Worm (Caenorhabditis elegans): ENCODE results near the gene icln-1.
A peak's percentile ranks its signal among the peaks of the same experiment; 100 is the strongest.

The icln-1 gene

ce11 chrIV:9098942-9099341, 3.5 kb upstream of the icln-1 start, which contains the start of gene gldi-10:
Gene gldi-10, plus strand, starts transcription at chrIV:9099242.
- TF ChIP-seq unc-62 (GFP tag; optimal IDR thresholded peaks at IDR 0.05) (no peak), blmp-1 (tag; optimal IDR thresholded peaks at IDR 0.05) (no peak), sptf-1 (tag; optimal IDR thresholded peaks at IDR 0.05) (no peak), flh-1 (GFP tag; optimal IDR thresholded peaks at IDR 0.05) (no peak), bed-3 (GFP tag; optimal IDR thresholded peaks at IDR 0.05) (no peak), sem-2 (GFP tag; optimal IDR thresholded peaks at IDR 0.05) (no peak), elt-3 (tag; optimal IDR thresholded peaks at IDR 0.05) (no peak), hlh-1 (tag; optimal IDR thresholded peaks at IDR 0.05) (no peak), mls-2 (tag; optimal IDR thresholded peaks at IDR 0.05) (no peak), M03D4.4 (tag; optimal IDR thresholded peaks at IDR 0.05) (no peak), nhr-76 (tag; optimal IDR thresholded peaks at IDR 0.05) (no peak)

ce11 chrIV:9096160-9096879, 867 bp upstream of the icln-1 start, which contains the start of the genes znf-706 and cpna-3:
Gene znf-706, minus strand, starts transcription at chrIV:9096231.
Gene cpna-3, plus strand, starts transcription at chrIV:9096842.
- peak; percentile 3 for TF ChIP-seq hlh-1 (tag; optimal IDR thresholded peaks at IDR 0.05)
- TF ChIP-seq zip-8 (tag; optimal IDR thresholded peaks at IDR 0.05), result no peak
- TF ChIP-seq snpc-4 (tag; optimal IDR thresholded peaks at IDR 0.05), result no peak
- TF ChIP-seq lin-32 (GFP tag; optimal IDR thresholded peaks at IDR 0.05), result no peak
- TF ChIP-seq unc-39 (tag; optimal IDR thresholded peaks at IDR 0.05), result no peak
- TF ChIP-seq lin-13 (tag; optimal IDR thresholded peaks at IDR 0.05), result no peak
- TF ChIP-seq flh-1 (GFP tag; optimal IDR thresholded peaks at IDR 0.05), result no peak
- no peak for TF ChIP-seq mls-2 (tag; optimal IDR thresholded peaks at IDR 0.05)
- TF ChIP-seq unc-62 (GFP tag; optimal IDR thresholded peaks at IDR 0.05), result no peak
- TF ChIP-seq unc-120 (tag; optimal IDR thresholded peaks at IDR 0.05; ENCODE audit: poor library complexity, severe bottlenecking), result peak; percentile 4
- TF ChIP-seq ceh-39 (tag; optimal IDR thresholded peaks at IDR 0.05), result no peak
- no peak for TF ChIP-seq nhr-28 (tag; optimal IDR thresholded peaks at IDR 0.05)
- TF ChIP-seq elt-1 (tag; optimal IDR thresholded peaks at IDR 0.05; ENCODE audit: borderline replicate concordance, insufficient read depth), result no peak
- no peak for TF ChIP-seq elt-3 (tag; optimal IDR thresholded peaks at IDR 0.05)
- TF ChIP-seq M03D4.4 (tag; optimal IDR thresholded peaks at IDR 0.05), result no peak
- no peak for TF ChIP-seq cnd-1 (tag; optimal IDR thresholded peaks at IDR 0.05)
- no peak for TF ChIP-seq nhr-12 (tag; optimal IDR thresholded peaks at IDR 0.05)
- TF ChIP-seq bed-3 (GFP tag; optimal IDR thresholded peaks at IDR 0.05), result no peak
- TF ChIP-seq ces-1 (GFP tag; optimal IDR thresholded peaks at IDR 0.05), result peak; percentile 7
- no peak for TF ChIP-seq ceh-43 (GFP tag; optimal IDR thresholded peaks at IDR 0.05)
- TF ChIP-seq nhr-76 (tag; optimal IDR thresholded peaks at IDR 0.05), result no peak
- no peak for TF ChIP-seq pha-4 (tag; optimal IDR thresholded peaks at IDR 0.05)
- TF ChIP-seq mab-5 (tag; optimal IDR thresholded peaks at IDR 0.05), result no peak
- no peak for TF ChIP-seq nhr-237 (tag; optimal IDR thresholded peaks at IDR 0.05)
- no peak for TF ChIP-seq sptf-1 (tag; optimal IDR thresholded peaks at IDR 0.05)
- TF ChIP-seq ham-2 (GFP tag; optimal IDR thresholded peaks at IDR 0.05), result no peak
- TF ChIP-seq lsy-2 (tag; optimal IDR thresholded peaks at IDR 0.05), result no peak

- TF ChIP-seq unc-120 (tag; optimal IDR thresholded peaks at IDR 0.05; ENCODE audit: poor library complexity, severe bottlenecking) (no peak), bed-3 (GFP tag; optimal IDR thresholded peaks at IDR 0.05) (no peak), blmp-1 (tag; optimal IDR thresholded peaks at IDR 0.05) (no peak), ces-1 (GFP tag; optimal IDR thresholded peaks at IDR 0.05) (no peak), nhr-76 (tag; optimal IDR thresholded peaks at IDR 0.05) (no peak), elt-3 (tag; optimal IDR thresholded peaks at IDR 0.05) (no peak), nhr-12 (tag; optimal IDR thresholded peaks at IDR 0.05) (no peak), flh-1 (GFP tag; optimal IDR thresholded peaks at IDR 0.05) (no peak), nhr-237 (tag; optimal IDR thresholded peaks at IDR 0.05) (no peak), elt-1 (tag; optimal IDR thresholded peaks at IDR 0.05; ENCODE audit: borderline replicate concordance, insufficient read depth) (no peak)
Measured at ce11 chrIV:9094356-9094755, 1.1 kb downstream of the icln-1 start, which contains the start of gene mrpl-42. Gene mrpl-42, minus strand, starts transcription at chrIV:9094456.

- TF ChIP-seq lsy-2 (tag; optimal IDR thresholded peaks at IDR 0.05), result no peak
- no peak for TF ChIP-seq sptf-1 (tag; optimal IDR thresholded peaks at IDR 0.05)
- TF ChIP-seq mab-5 (tag; optimal IDR thresholded peaks at IDR 0.05), result no peak
- TF ChIP-seq cnd-1 (tag; optimal IDR thresholded peaks at IDR 0.05), result no peak
- no peak for TF ChIP-seq elt-1 (tag; optimal IDR thresholded peaks at IDR 0.05; ENCODE audit: borderline replicate concordance, insufficient read depth)
- no peak for TF ChIP-seq ham-2 (GFP tag; optimal IDR thresholded peaks at IDR 0.05)
- TF ChIP-seq ztf-11 (tag; optimal IDR thresholded peaks at IDR 0.05), result no peak
- TF ChIP-seq sem-2 (GFP tag; optimal IDR thresholded peaks at IDR 0.05), result no peak
- TF ChIP-seq nhr-76 (tag; optimal IDR thresholded peaks at IDR 0.05), result no peak
- TF ChIP-seq snpc-4 (tag; optimal IDR thresholded peaks at IDR 0.05), result no peak
- TF ChIP-seq elt-3 (tag; optimal IDR thresholded peaks at IDR 0.05), result no peak
- no peak for TF ChIP-seq mls-2 (tag; optimal IDR thresholded peaks at IDR 0.05)
- no peak for TF ChIP-seq mep-1 (tag; optimal IDR thresholded peaks at IDR 0.05)
Measured at ce11 chrIV:9093932-9094331, 1.5 kb downstream of the icln-1 start, which contains the start of gene lpl-1. Gene lpl-1, minus strand, starts transcription at chrIV:9094032.
